Fruit fly (Drosophila melanogaster) whole organism: ENCODE results near the gene Pgm1.

Source experiments
- CG8478 ChIP-seq: fragments of >200 bp; optimal IDR thresholded peaks from 2 replicates; lab custom pipeline; 2018; ENCODE audit warnings: inconsistent platforms
- Dll ChIP-seq: fragments of >200 bp; optimal IDR thresholded peaks from 2 replicates; lab custom pipeline; 2017
- pan ChIP-seq: fragments of >200 bp; optimal IDR thresholded peaks from 2 replicates; lab custom pipeline; 2017
- usp ChIP-seq: fragments of >200 bp; optimal IDR thresholded peaks from 2 replicates; lab custom pipeline; 2017; ENCODE audit warnings: missing biosample characterization, missing genetic modification characterization, mixed read lengths

- TF ChIP-seq Dll: no peak
- TF ChIP-seq pan (lab: Kevin White, UChicago): no peak
- TF ChIP-seq CG8478 (lab: Kevin White, UChicago): no peak
- no peak for TF ChIP-seq usp (GFP tag; lab: Kevin White, UChicago)
These were observed 41.0 kb downstream of the Pgm1 start, which contains the start of gene Tasp1 for dm6 chr3L:16087323-16087816.
